Fruit fly (Drosophila melanogaster) whole organism, embryonic: Measurements from ENCODE around the gene tj.

ENCODE experiments used
- Atf3 ChIP-seq: fragments of 200-800 bp; sonication (Bioruptor generic); optimal IDR thresholded peaks from 3 replicates; lab custom pipeline; 2016; ENCODE audit warnings: missing biosample characterization, missing genetic modification characterization
- Awh ChIP-seq: fragments of 200-800 bp; sonication (Bioruptor generic); IDR thresholded peaks from 2 replicates; pipeline ENCODE4, ENCODE4 v1.3.6; 2022; ENCODE audit warnings: missing biosample characterization, missing genetic modification characterization
- B-H1 ChIP-seq: fragments of 200-800 bp; sonication (Bioruptor generic); IDR thresholded peaks from 3 replicates; pipeline ENCODE4 v1.3.6; 2022; ENCODE audit warnings: missing biosample characterization, missing genetic modification characterization
- BEAF-32 ChIP-seq: fragments of 200-800 bp; sonication (Bioruptor generic); optimal IDR thresholded peaks from 3 replicates; lab custom pipeline; 2017; ENCODE audit warnings: missing biosample characterization, missing genetic modification characterization, mild to moderate bottlenecking, moderate library complexity, missing genetic modification reagents
- CG13775 ChIP-seq: fragments of 200-800 bp; sonication (Bioruptor generic); optimal IDR thresholded peaks from 3 replicates; lab custom pipeline; 2017; ENCODE audit warnings: missing biosample characterization, mild to moderate bottlenecking, missing genetic modification characterization
- CG14710 ChIP-seq: fragments of 200-800 bp; sonication (Bioruptor generic); optimal IDR thresholded peaks from 3 replicates; lab custom pipeline; 2019; ENCODE audit warnings: missing biosample characterization, mild to moderate bottlenecking, missing genetic modification characterization, moderate library complexity
- CG14965 ChIP-seq: fragments of 200-800 bp; sonication (Bioruptor generic); optimal IDR thresholded peaks from 2 replicates; lab custom pipeline; 2016; ENCODE audit warnings: missing biosample characterization, missing genetic modification characterization, borderline replicate concordance
- CG1602 ChIP-seq: fragments of 200-800 bp; sonication (Bioruptor generic); optimal IDR thresholded peaks from 3 replicates; lab custom pipeline; 2016; ENCODE audit warnings: missing biosample characterization, missing genetic modification characterization
- CG17802 ChIP-seq: fragments of 200-800 bp; sonication (Bioruptor generic); optimal IDR thresholded peaks from 2 replicates; lab custom pipeline; 2018; ENCODE audit warnings: missing biosample characterization, mild to moderate bottlenecking, missing genetic modification characterization, moderate library complexity
- CG31365 ChIP-seq: fragments of 200-800 bp; sonication (Bioruptor generic); optimal IDR thresholded peaks from 2 replicates; lab custom pipeline; 2018; ENCODE audit warnings: missing biosample characterization, mild to moderate bottlenecking, missing genetic modification characterization
- CG3726 ChIP-seq: fragments of 200-800 bp; sonication (Bioruptor generic); IDR thresholded peaks from 3 replicates; pipeline ENCODE4, ENCODE4 v1.3.6; 2022; ENCODE audit warnings: missing biosample characterization, missing genetic modification characterization
- CG3838 ChIP-seq: fragments of 200-800 bp; sonication (Bioruptor generic); optimal IDR thresholded peaks from 3 replicates; lab custom pipeline; 2016; ENCODE audit warnings: missing biosample characterization, missing genetic modification characterization
- CG4328 ChIP-seq: fragments of 200-800 bp; sonication (Bioruptor generic); optimal IDR thresholded peaks from 3 replicates; lab custom pipeline; 2017; ENCODE audit warnings: missing biosample characterization, missing genetic modification reagents, missing genetic modification characterization
- CG4820 ChIP-seq: fragments of 200-800 bp; sonication (Bioruptor generic); optimal IDR thresholded peaks from 3 replicates; lab custom pipeline; 2016; ENCODE audit warnings: missing biosample characterization, missing genetic modification characterization
- CG6175 ChIP-seq: fragments of 200-800 bp; sonication (Bioruptor generic); IDR thresholded peaks from 3 replicates; pipeline ENCODE4 v1.3.6; 2022; ENCODE audit warnings: missing biosample characterization, missing genetic modification characterization
- CG7372 ChIP-seq: fragments of 200-800 bp; sonication (Bioruptor generic); IDR thresholded peaks from 2 replicates; pipeline ENCODE4 v1.3.6; 2022; ENCODE audit warnings: missing biosample characterization, missing genetic modification characterization
- CG7786 ChIP-seq: fragments of 200-800 bp; sonication (Bioruptor generic); optimal IDR thresholded peaks from 2 replicates; lab custom pipeline; 2016; ENCODE audit warnings: missing biosample characterization, missing genetic modification characterization
- CG8281 ChIP-seq: fragments of 200-800 bp; sonication (Bioruptor generic); optimal IDR thresholded peaks from 2 replicates; lab custom pipeline; 2018; ENCODE audit warnings: missing biosample characterization, mild to moderate bottlenecking, missing genetic modification characterization, moderate library complexity
- CG9609 ChIP-seq: fragments of 200-800 bp; sonication (Bioruptor generic); optimal IDR thresholded peaks from 3 replicates; lab custom pipeline; 2016; ENCODE audit warnings: missing biosample characterization, missing genetic modification characterization
- CG9876 ChIP-seq: fragments of 200-800 bp; sonication (Bioruptor generic); optimal IDR thresholded peaks from 2 replicates; lab custom pipeline; 2016; ENCODE audit warnings: missing biosample characterization, missing genetic modification characterization
- Deaf1 ChIP-seq: fragments of 200-800 bp; optimal IDR thresholded peaks from 3 replicates; lab custom pipeline; 2019; ENCODE audit warnings: missing biosample characterization, mild to moderate bottlenecking, missing genetic modification characterization, moderate library complexity
- Elba2 ChIP-seq: fragments of 200-800 bp; sonication (Bioruptor generic); optimal IDR thresholded peaks from 3 replicates; lab custom pipeline; 2016; ENCODE audit warnings: missing biosample characterization, missing genetic modification characterization
- Ets65A ChIP-seq: fragments of 200-800 bp; sonication (Bioruptor generic); peaks from one replicate; lab custom pipeline; 2016; ENCODE audit warnings: missing biosample characterization, missing genetic modification characterization
- Fer3 ChIP-seq: fragments of 200-800 bp; sonication (Bioruptor generic); optimal IDR thresholded peaks from 2 replicates; lab custom pipeline; 2018; ENCODE audit warnings: missing biosample characterization, mild to moderate bottlenecking, missing genetic modification characterization, moderate library complexity
- HHEX ChIP-seq: fragments of 200-800 bp; sonication (Bioruptor generic); optimal IDR thresholded peaks from 3 replicates; lab custom pipeline; 2017; ENCODE audit warnings: missing biosample characterization, mild to moderate bottlenecking, missing genetic modification characterization, missing genetic modification reagents
- Hr51 ChIP-seq, 2 experiments: fragments of 200-800 bp; sonication (Bioruptor generic); optimal IDR thresholded peaks; 2 replicates in 1 of 2; 3 replicates in 1 of 2; lab custom pipeline; 2016 to 2018; ENCODE audit warnings: missing biosample characterization in 2 of 2, missing genetic modification characterization in 2 of 2, mild to moderate bottlenecking in 1 of 2, moderate library complexity in 1 of 2
- Lim3 ChIP-seq: fragments of 200-800 bp; sonication (Bioruptor generic); IDR thresholded peaks from 2 replicates; pipeline ENCODE4 v1.3.6; 2022; ENCODE audit warnings: missing biosample characterization, missing genetic modification characterization
- MESR4 ChIP-seq: fragments of 200-800 bp; sonication (Bioruptor generic); optimal IDR thresholded peaks from 2 replicates; lab custom pipeline; 2018; ENCODE audit warnings: missing biosample characterization, mild to moderate bottlenecking, missing genetic modification characterization, moderate library complexity
- NK7.1 ChIP-seq: fragments of 200-800 bp; sonication (Bioruptor generic); optimal IDR thresholded peaks from 3 replicates; lab custom pipeline; 2016; ENCODE audit warnings: missing biosample characterization, missing genetic modification characterization
- Nf-YB ChIP-seq: fragments of 200-800 bp; sonication (Bioruptor generic); optimal IDR thresholded peaks from 3 replicates; lab custom pipeline; 2019; ENCODE audit warnings: missing biosample characterization, mild to moderate bottlenecking, missing genetic modification characterization, moderate library complexity
- TFAM ChIP-seq: fragments of 200-800 bp; sonication (Bioruptor generic); optimal IDR thresholded peaks from 2 replicates; lab custom pipeline; 2017; ENCODE audit warnings: missing biosample characterization, missing genetic modification characterization, inconsistent platforms
- Xbp1 ChIP-seq: fragments of 200-800 bp; sonication (Bioruptor generic); optimal IDR thresholded peaks from 3 replicates; lab custom pipeline; 2016; ENCODE audit warnings: missing biosample characterization, mild to moderate bottlenecking, missing genetic modification characterization
- az2 ChIP-seq: fragments of 200-800 bp; sonication (Bioruptor generic); optimal IDR thresholded peaks from 3 replicates; lab custom pipeline; 2016; ENCODE audit warnings: missing biosample characterization, missing genetic modification characterization
- bab2 ChIP-seq: fragments of 200-800 bp; sonication (Bioruptor generic); optimal IDR thresholded peaks from 2 replicates; lab custom pipeline; 2016; ENCODE audit warnings: missing biosample characterization, missing genetic modification characterization
- chm ChIP-seq: fragments of 200-800 bp; sonication (Bioruptor generic); IDR thresholded peaks from 2 replicates; pipeline ENCODE4 v1.3.6; 2022; ENCODE audit warnings: missing biosample characterization, missing genetic modification characterization
- exex ChIP-seq: fragments of 200-800 bp; sonication (Bioruptor generic); optimal IDR thresholded peaks from 4 replicates; lab custom pipeline; 2018; ENCODE audit warnings: missing biosample characterization, mild to moderate bottlenecking, missing genetic modification characterization, moderate library complexity
- fd64A ChIP-seq: fragments of 200-800 bp; sonication (Bioruptor generic); optimal IDR thresholded peaks from 3 replicates; lab custom pipeline; 2018; ENCODE audit warnings: missing biosample characterization, mild to moderate bottlenecking, missing genetic modification characterization
- fu2 ChIP-seq: fragments of 200-800 bp; sonication (Bioruptor generic); optimal IDR thresholded peaks from 2 replicates; lab custom pipeline; 2016; ENCODE audit warnings: missing biosample characterization, missing genetic modification characterization
- insv ChIP-seq, 2 experiments: fragments of 200-800 bp; sonication (Bioruptor generic); optimal IDR thresholded peaks; 3 replicates each; lab custom pipeline; 2016 to 2018; ENCODE audit warnings: missing biosample characterization in 2 of 2, missing genetic modification characterization in 2 of 2
- klu ChIP-seq: fragments of 200-800 bp; sonication (Bioruptor generic); IDR thresholded peaks from 2 replicates; pipeline ENCODE4 v1.3.6; 2022; ENCODE audit warnings: missing biosample characterization, missing genetic modification characterization
- knrl ChIP-seq: fragments of 200-800 bp; sonication (Bioruptor generic); IDR thresholded peaks from 3 replicates; pipeline ENCODE4 v1.3.6; 2022; ENCODE audit warnings: missing biosample characterization, missing genetic modification characterization; ENCODE audit not compliant: partially characterized antibody
- lab ChIP-seq: fragments of 200-800 bp; sonication (Bioruptor generic); optimal IDR thresholded peaks from 3 replicates; lab custom pipeline; 2017; ENCODE audit warnings: missing biosample characterization, missing genetic modification characterization, mild to moderate bottlenecking, moderate library complexity, missing genetic modification reagents
- phol ChIP-seq: fragments of 200-800 bp; sonication (Bioruptor generic); optimal IDR thresholded peaks from 3 replicates; lab custom pipeline; 2018; ENCODE audit warnings: missing biosample characterization, mild to moderate bottlenecking, missing genetic modification characterization, moderate library complexity
- repo ChIP-seq: fragments of 200-800 bp; sonication (Bioruptor generic); optimal IDR thresholded peaks from 2 replicates; lab custom pipeline; 2016; ENCODE audit warnings: missing biosample characterization, missing genetic modification characterization
- row ChIP-seq: fragments of 200-800 bp; sonication (Bioruptor generic); IDR thresholded peaks from 3 replicates; pipeline ENCODE4 v1.3.6; 2022; ENCODE audit warnings: missing biosample characterization, missing genetic modification characterization
- run ChIP-seq: fragments of 200-800 bp; sonication (Bioruptor generic); optimal IDR thresholded peaks from 3 replicates; lab custom pipeline; 2018; ENCODE audit warnings: missing biosample characterization, mild to moderate bottlenecking, missing genetic modification characterization
- sens-2 ChIP-seq: fragments of 200-800 bp; sonication (Bioruptor generic); IDR thresholded peaks from 2 replicates; pipeline ENCODE4 v1.3.6; 2022; ENCODE audit warnings: missing biosample characterization, missing genetic modification characterization
- shn ChIP-seq: fragments of 200-800 bp; sonication (Bioruptor generic); optimal IDR thresholded peaks from 3 replicates; lab custom pipeline; 2016; ENCODE audit warnings: missing biosample characterization, missing genetic modification characterization
- slbo ChIP-seq: fragments of 200-800 bp; sonication (Bioruptor generic); IDR thresholded peaks from 2 replicates; pipeline ENCODE4 v1.3.6; 2022; ENCODE audit warnings: missing biosample characterization, missing genetic modification characterization
- sob ChIP-seq: fragments of 200-800 bp; sonication (Bioruptor generic); IDR thresholded peaks from 2 replicates; pipeline ENCODE4 v1.3.6; 2022; ENCODE audit warnings: missing biosample characterization, missing genetic modification characterization
- ttk ChIP-seq: fragments of 200-800 bp; sonication (Bioruptor generic); IDR thresholded peaks from 2 replicates; pipeline ENCODE4 v2.1.2; 2022; ENCODE audit warnings: missing biosample characterization, missing genetic modification characterization
- usp ChIP-seq: fragments of >200 bp; optimal IDR thresholded peaks from 2 replicates; lab custom pipeline; 2017; ENCODE audit warnings: missing biosample characterization, missing genetic modification characterization

tj gene

DNA sequence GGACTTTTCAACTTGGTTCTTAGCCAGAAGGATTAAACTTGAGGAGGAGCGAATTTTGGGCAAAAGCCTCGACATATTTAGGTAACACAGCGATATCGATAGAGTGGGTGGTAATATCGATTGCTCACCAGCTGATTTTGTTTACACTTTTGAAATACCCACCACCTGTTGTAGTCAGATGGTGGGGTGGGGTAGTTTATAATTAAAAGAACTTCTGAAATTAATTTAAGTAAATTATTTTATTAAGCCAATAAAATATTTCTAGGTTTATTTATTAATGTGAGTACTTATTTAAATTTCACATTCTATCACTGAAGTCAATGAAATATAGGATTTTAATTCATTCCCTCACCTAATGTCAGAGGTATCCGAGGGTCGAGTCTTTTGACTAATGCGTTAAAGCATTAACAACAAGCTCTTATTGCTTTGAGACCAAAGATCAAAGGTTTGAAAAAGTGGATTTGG, 26.0 kb downstream of the tj start, which contains the start of the genes CG10194 and CG18094 (continued):
- TF ChIP-seq CG7372 (GFP tag; lab: Robert Waterston, UW): no peak
- TF ChIP-seq Ets65A (GFP tag; lab: Kevin White, UChicago): no peak
- no peak for TF ChIP-seq shn (GFP tag; lab: Kevin White, UChicago)
- TF ChIP-seq CG4328 (GFP tag; lab: Kevin White, UChicago): no peak
- TF ChIP-seq slbo (GFP tag; lab: Robert Waterston, UW): peak; percentile 71
- no peak for TF ChIP-seq TFAM
- no peak for TF ChIP-seq CG4820 (GFP tag; lab: Kevin White, UChicago)
- peak; percentile 39 for TF ChIP-seq CG1602 (GFP tag; lab: Kevin White, UChicago)
- no peak; the same call in 2 of the 3 replicates for TF ChIP-seq B-H1 (GFP tag; lab: Robert Waterston, UW)
- no peak for TF ChIP-seq CG14965
- peak; percentile 92 for TF ChIP-seq row (GFP tag; lab: Robert Waterston, UW)
- no peak for TF ChIP-seq repo (GFP tag; lab: Kevin White, UChicago)
- peak; percentile 56 for TF ChIP-seq az2 (GFP tag; lab: Kevin White, UChicago)
- TF ChIP-seq fd64A (GFP tag; lab: Kevin White, UChicago): no peak
- no peak for TF ChIP-seq CG3726
- peak; percentile 50; the same call in 2 of the 3 replicates for TF ChIP-seq knrl
- TF ChIP-seq chm (GFP tag; lab: Robert Waterston, UW): no peak
- TF ChIP-seq Awh (GFP tag; lab: Robert Waterston, UW): no peak
- no peak for TF ChIP-seq CG9609 (GFP tag; lab: Kevin White, UChicago)
- no peak for TF ChIP-seq run (tag; lab: Kevin White, UChicago)
- TF ChIP-seq bab2 (GFP tag; lab: Kevin White, UChicago): no peak
- peak; percentile 28 for TF ChIP-seq HHEX (GFP tag; lab: Kevin White, UChicago)
- no peak for TF ChIP-seq CG9876 (GFP tag; lab: Kevin White, UChicago)
- no peak for TF ChIP-seq Elba2 (GFP tag; lab: Kevin White, UChicago)
- no peak for TF ChIP-seq fu2 (GFP tag; lab: Kevin White, UChicago)
- TF ChIP-seq CG6175 (GFP tag; lab: Robert Waterston, UW): no peak
- no peak for TF ChIP-seq Atf3 (GFP tag; lab: Kevin White, UChicago)
- no peak for TF ChIP-seq sob (GFP tag; lab: Robert Waterston, UW)
- TF ChIP-seq klu (GFP tag; lab: Robert Waterston, UW): no peak
- peak; percentile 66 for TF ChIP-seq BEAF-32 (GFP tag; lab: Kevin White, UChicago)
- TF ChIP-seq CG3838 (GFP tag; lab: Kevin White, UChicago): no peak
- no peak for TF ChIP-seq Nf-YB (GFP tag; lab: Kevin White, UChicago)
- no peak for TF ChIP-seq CG17802 (tag; lab: Kevin White, UChicago)
- peak; percentile 38 for TF ChIP-seq phol (tag; lab: Kevin White, UChicago)
- peak; percentile 21 for TF ChIP-seq CG14710 (tag; lab: Kevin White, UChicago)
- TF ChIP-seq lab (GFP tag; lab: Kevin White, UChicago): no peak
- TF ChIP-seq Fer3 (tag; lab: Kevin White, UChicago): peak; percentile 47
- TF ChIP-seq CG8281 (tag; lab: Kevin White, UChicago): no peak
- TF ChIP-seq Hr51 (GFP tag; optimal IDR thresholded peaks at IDR 0.05; lab: Kevin White, UChicago): peak; percentile 5 to 64
- TF ChIP-seq Deaf1: no peak
- no peak for TF ChIP-seq NK7.1 (GFP tag; lab: Kevin White, UChicago)
- TF ChIP-seq insv (GFP tag; optimal IDR thresholded peaks at IDR 0.05; lab: Kevin White, UChicago): no peak
- no peak for TF ChIP-seq Lim3 (GFP tag; lab: Robert Waterston, UW)
- peak; percentile 47 for TF ChIP-seq CG13775 (GFP tag; lab: Kevin White, UChicago)
- peak; percentile 52 for TF ChIP-seq Xbp1 (GFP tag; lab: Kevin White, UChicago)
- no peak for TF ChIP-seq ttk (GFP tag; lab: Robert Waterston, UW)
- no peak for TF ChIP-seq usp (GFP tag; lab: Kevin White, UChicago)
- TF ChIP-seq MESR4 (GFP tag; lab: Kevin White, UChicago): peak; percentile 35
- TF ChIP-seq CG31365 (tag; lab: Kevin White, UChicago): no peak
- peak; percentile 48 for TF ChIP-seq exex
- no peak for TF ChIP-seq CG7786 (GFP tag; lab: Kevin White, UChicago)
- TF ChIP-seq sens-2 (GFP tag; lab: Robert Waterston, UW): no peak
